Fruit fly (Drosophila melanogaster) whole organism, embryonic: ENCODE data around the gene CG11263.
A peak's percentile ranks its signal among the peaks of the same experiment; 100 is the strongest.

Experiments used
- BEAF-32 ChIP-seq: fragments of 200-800 bp; sonication (Bioruptor generic); optimal IDR thresholded peaks from 3 replicates; lab custom pipeline; 2017; ENCODE audit warnings: missing biosample characterization, missing genetic modification characterization, mild to moderate bottlenecking, moderate library complexity, missing genetic modification reagents
- CG11085 ChIP-seq: fragments of 200-800 bp; sonication (Bioruptor generic); IDR thresholded peaks from 2 replicates; pipeline ENCODE4 v1.3.6; 2022; ENCODE audit warnings: missing biosample characterization, missing genetic modification characterization
- CG11247 ChIP-seq: fragments of 200-800 bp; sonication (Bioruptor generic); IDR thresholded peaks from 2 replicates; pipeline ENCODE4 v1.3.6; 2022; ENCODE audit warnings: missing biosample characterization, missing genetic modification characterization
- CG13296 ChIP-seq: fragments of 200-800 bp; sonication (Bioruptor generic); optimal IDR thresholded peaks from 3 replicates; lab custom pipeline; 2018; ENCODE audit warnings: missing biosample characterization, mild to moderate bottlenecking, missing genetic modification characterization
- CG13775 ChIP-seq: fragments of 200-800 bp; sonication (Bioruptor generic); optimal IDR thresholded peaks from 3 replicates; lab custom pipeline; 2017; ENCODE audit warnings: missing biosample characterization, mild to moderate bottlenecking, missing genetic modification characterization
- CG1603 ChIP-seq: fragments of 200-800 bp; sonication (Bioruptor generic); optimal IDR thresholded peaks from 2 replicates; lab custom pipeline; 2019; ENCODE audit warnings: missing biosample characterization, mild to moderate bottlenecking, missing genetic modification characterization, moderate library complexity
- CG16813 ChIP-seq: fragments of 200-800 bp; sonication (Bioruptor generic); IDR thresholded peaks from 3 replicates; pipeline ENCODE4 v1.3.6; 2022; ENCODE audit warnings: missing biosample characterization, missing genetic modification characterization; ENCODE audit not compliant: partially characterized antibody
- CG2129 ChIP-seq: fragments of 200-800 bp; sonication (Bioruptor generic); IDR thresholded peaks from 2 replicates; pipeline ENCODE4 v1.3.6; 2022; ENCODE audit warnings: missing biosample characterization, missing genetic modification characterization; ENCODE audit not compliant: partially characterized antibody
- CG42726 ChIP-seq: fragments of 200-800 bp; sonication (Bioruptor generic); IDR thresholded peaks from 2 replicates; pipeline ENCODE4 v1.3.6; 2022; ENCODE audit warnings: missing biosample characterization, missing genetic modification characterization; ENCODE audit not compliant: partially characterized antibody
- CG4282 ChIP-seq: fragments of 200-800 bp; sonication (Bioruptor generic); optimal IDR thresholded peaks from 2 replicates; lab custom pipeline; 2016; ENCODE audit warnings: missing biosample characterization, missing genetic modification characterization
- CG6254 ChIP-seq: fragments of 200-800 bp; sonication (Bioruptor generic); optimal IDR thresholded peaks from 3 replicates; lab custom pipeline; 2017; ENCODE audit warnings: mild to moderate bottlenecking, missing biosample characterization, missing genetic modification reagents, missing genetic modification characterization
- CG7928 ChIP-seq: fragments of 200-800 bp; sonication (Bioruptor generic); optimal IDR thresholded peaks from 2 replicates; lab custom pipeline; 2017; ENCODE audit warnings: missing biosample characterization, mild to moderate bottlenecking, missing genetic modification characterization
- CG8359 ChIP-seq: fragments of 200-800 bp; sonication (Bioruptor generic); optimal IDR thresholded peaks from 2 replicates; lab custom pipeline; 2017; ENCODE audit warnings: missing biosample characterization, mild to moderate bottlenecking, missing genetic modification characterization, borderline replicate concordance
- CG9215 ChIP-seq: fragments of 200-800 bp; sonication (Bioruptor generic); IDR thresholded peaks from 2 replicates; pipeline ENCODE4 v1.3.6; 2022; ENCODE audit warnings: missing biosample characterization, missing genetic modification characterization
- CG9609 ChIP-seq: fragments of 200-800 bp; sonication (Bioruptor generic); optimal IDR thresholded peaks from 3 replicates; lab custom pipeline; 2016; ENCODE audit warnings: missing biosample characterization, missing genetic modification characterization
- CG9797 ChIP-seq: fragments of 200-800 bp; sonication (Bioruptor generic); optimal IDR thresholded peaks from 3 replicates; lab custom pipeline; 2018; ENCODE audit warnings: missing biosample characterization, mild to moderate bottlenecking, missing genetic modification characterization
- Gsc ChIP-seq: fragments of 200-800 bp; sonication (Bioruptor generic); IDR thresholded peaks from 2 replicates; pipeline ENCODE4 v1.3.6; 2022; ENCODE audit warnings: missing biosample characterization, missing genetic modification characterization
- H2.0 ChIP-seq: fragments of 200-800 bp; sonication (Bioruptor generic); IDR thresholded peaks from 2 replicates; pipeline ENCODE4 v1.3.6; 2022; ENCODE audit warnings: missing biosample characterization, missing genetic modification characterization
- MBD-R2 ChIP-seq: fragments of 200-800 bp; sonication (Bioruptor generic); IDR thresholded peaks from 2 replicates; pipeline ENCODE4 v1.3.6; 2022; ENCODE audit warnings: missing biosample characterization, missing genetic modification characterization
- MTF-1 ChIP-seq: fragments of 200-800 bp; sonication (Bioruptor generic); optimal IDR thresholded peaks from 2 replicates; lab custom pipeline; 2018; ENCODE audit warnings: missing biosample characterization, mild to moderate bottlenecking, missing genetic modification characterization, borderline replicate concordance
- Opbp ChIP-seq: fragments of 200-800 bp; sonication (Bioruptor generic); IDR thresholded peaks from 3 replicates; pipeline ENCODE4 v1.3.6; 2022; ENCODE audit warnings: missing biosample characterization, missing genetic modification characterization; ENCODE audit not compliant: partially characterized antibody
- Sin3A ChIP-seq: fragments of >200 bp; optimal IDR thresholded peaks from 2 replicates; lab custom pipeline; 2018
- Sry-δ ChIP-seq: fragments of 200-800 bp; sonication (Bioruptor generic); optimal IDR thresholded peaks from 2 replicates; lab custom pipeline; 2016; ENCODE audit warnings: missing biosample characterization, missing genetic modification characterization
- Trl ChIP-seq, 3 experiments: fragments of >200 bp in 2 of 3; fragments of 200-800 bp in 1 of 3; sonication (Bioruptor generic) in 1 of 3; optimal IDR thresholded peaks; 2 replicates in 1 of 3; 3 replicates in 2 of 3; lab custom pipeline; 2016 to 2017; ENCODE audit warnings: missing biosample characterization in 1 of 3, missing genetic modification characterization in 1 of 3
- amos ChIP-seq: fragments of 200-800 bp; sonication (Bioruptor generic); IDR thresholded peaks from 2 replicates; pipeline ENCODE4 v1.3.6; 2022; ENCODE audit warnings: missing biosample characterization, missing genetic modification characterization; ENCODE audit not compliant: partially characterized antibody
- bcd ChIP-seq: fragments of 200-800 bp; sonication (Bioruptor generic); optimal IDR thresholded peaks from 2 replicates; lab custom pipeline; 2017; ENCODE audit warnings: missing biosample characterization, mild to moderate bottlenecking, missing genetic modification characterization
- crol ChIP-seq: fragments of 200-800 bp; sonication (Bioruptor generic); IDR thresholded peaks from 2 replicates; pipeline ENCODE4 v1.3.6; 2022; ENCODE audit warnings: missing biosample characterization, missing genetic modification characterization
- danr ChIP-seq: fragments of 200-800 bp; sonication (Bioruptor generic); IDR thresholded peaks from 2 replicates; pipeline ENCODE4 v1.3.6; 2022; ENCODE audit warnings: missing biosample characterization, missing genetic modification characterization
- fd3F ChIP-seq: fragments of 200-800 bp; sonication (Bioruptor generic); optimal IDR thresholded peaks from 2 replicates; lab custom pipeline; 2018; ENCODE audit warnings: missing biosample characterization, mild to moderate bottlenecking, missing genetic modification characterization, moderate library complexity
- fd64A ChIP-seq: fragments of 200-800 bp; sonication (Bioruptor generic); optimal IDR thresholded peaks from 3 replicates; lab custom pipeline; 2018; ENCODE audit warnings: missing biosample characterization, mild to moderate bottlenecking, missing genetic modification characterization
- gro ChIP-seq: fragments of 200-800 bp; sonication (Bioruptor generic); optimal IDR thresholded peaks from 2 replicates; lab custom pipeline; 2016; ENCODE audit warnings: missing biosample characterization, missing genetic modification characterization
- jigr1 ChIP-seq: fragments of 200-800 bp; sonication (Bioruptor generic); IDR thresholded peaks from 3 replicates; pipeline ENCODE4 v1.3.6; 2022; ENCODE audit warnings: missing biosample characterization, missing genetic modification characterization
- lmd ChIP-seq: fragments of 200-800 bp; sonication (Bioruptor generic); IDR thresholded peaks from 2 replicates; pipeline ENCODE4 v1.3.6; 2022; ENCODE audit warnings: missing biosample characterization, missing genetic modification characterization
- lov ChIP-seq, 2 experiments: fragments of 200-800 bp in 1 of 2; fragments of >200 bp in 1 of 2; sonication (Bioruptor generic) in 1 of 2; IDR thresholded peaks in 1 of 2; optimal IDR thresholded peaks in 1 of 2; 2 replicates in 1 of 2; 3 replicates in 1 of 2; pipeline versions ENCODE4 v1.3.6 to Lab custom; 2017 to 2022; ENCODE audit warnings: missing biosample characterization in 1 of 2, missing genetic modification characterization in 1 of 2
- oc ChIP-seq: fragments of 200-800 bp; sonication (Bioruptor generic); optimal IDR thresholded peaks from 2 replicates; lab custom pipeline; 2018; ENCODE audit warnings: missing biosample characterization, mild to moderate bottlenecking, missing genetic modification characterization, moderate library complexity
- pan ChIP-seq, 4 experiments: fragments of >200 bp in 3 of 4; fragments of 200-800 bp in 1 of 4; sonication (Bioruptor generic) in 1 of 4; optimal IDR thresholded peaks in 3 of 4; IDR thresholded peaks in 1 of 4; 2 replicates each; pipeline versions ENCODE4 v1.3.6 to Lab custom; 2017 to 2022; ENCODE audit warnings: missing biosample characterization in 2 of 4, missing genetic modification characterization in 2 of 4, mixed read lengths in 1 of 4
- pnt ChIP-seq: fragments of 200-800 bp; sonication (Bioruptor generic); optimal IDR thresholded peaks from 3 replicates; lab custom pipeline; 2016; ENCODE audit warnings: missing biosample characterization, missing genetic modification characterization
- pum ChIP-seq: fragments of 200-800 bp; sonication (Bioruptor generic); optimal IDR thresholded peaks from 2 replicates; lab custom pipeline; 2016; ENCODE audit warnings: missing biosample characterization, missing genetic modification characterization
- sd ChIP-seq: fragments of 200-800 bp; sonication (Bioruptor generic); optimal IDR thresholded peaks from 3 replicates; lab custom pipeline; 2018; ENCODE audit warnings: missing biosample characterization, mild to moderate bottlenecking, missing genetic modification characterization, moderate library complexity
- sens ChIP-seq: fragments of 200-800 bp; sonication (Bioruptor generic); peaks from one replicate; lab custom pipeline; 2016; ENCODE audit warnings: missing biosample characterization, missing genetic modification characterization
- sisA ChIP-seq: fragments of 200-800 bp; sonication (Bioruptor generic); IDR thresholded peaks from 2 replicates; pipeline ENCODE4 v1.3.6; 2022; ENCODE audit warnings: missing biosample characterization, missing genetic modification characterization
- ssp ChIP-seq: fragments of 200-800 bp; sonication (Bioruptor generic); IDR thresholded peaks from 2 replicates; pipeline ENCODE4 v1.3.6; 2022; ENCODE audit warnings: missing biosample characterization, missing genetic modification characterization
- stc ChIP-seq: fragments of 200-800 bp; sonication (Bioruptor generic); IDR thresholded peaks from 2 replicates; pipeline ENCODE4 v1.3.6; 2022; ENCODE audit warnings: missing biosample characterization, missing genetic modification characterization
- tll ChIP-seq, 2 experiments: fragments of 200-800 bp in 1 of 2; fragments of >200 bp in 1 of 2; sonication (Bioruptor generic) in 1 of 2; optimal IDR thresholded peaks; 2 replicates each; lab custom pipeline; 2017 to 2019; ENCODE audit warnings: missing biosample characterization in 2 of 2, missing genetic modification characterization in 2 of 2, mild to moderate bottlenecking in 1 of 2, moderate library complexity in 1 of 2
- trem ChIP-seq: fragments of 200-800 bp; optimal IDR thresholded peaks from 3 replicates; lab custom pipeline; 2019; ENCODE audit warnings: missing biosample characterization, mild to moderate bottlenecking, missing genetic modification characterization, moderate library complexity
- unc-4 ChIP-seq: fragments of 200-800 bp; sonication (Bioruptor generic); IDR thresholded peaks from 2 replicates; pipeline ENCODE4 v1.3.6; 2022; ENCODE audit warnings: missing biosample characterization, missing genetic modification characterization; ENCODE audit not compliant: partially characterized antibody
- z ChIP-seq: fragments of 200-800 bp; sonication (Bioruptor generic); IDR thresholded peaks from 3 replicates; pipeline ENCODE4 v1.3.6; 2022; ENCODE audit warnings: missing biosample characterization, missing genetic modification characterization

The CG11263 gene

DNA sequence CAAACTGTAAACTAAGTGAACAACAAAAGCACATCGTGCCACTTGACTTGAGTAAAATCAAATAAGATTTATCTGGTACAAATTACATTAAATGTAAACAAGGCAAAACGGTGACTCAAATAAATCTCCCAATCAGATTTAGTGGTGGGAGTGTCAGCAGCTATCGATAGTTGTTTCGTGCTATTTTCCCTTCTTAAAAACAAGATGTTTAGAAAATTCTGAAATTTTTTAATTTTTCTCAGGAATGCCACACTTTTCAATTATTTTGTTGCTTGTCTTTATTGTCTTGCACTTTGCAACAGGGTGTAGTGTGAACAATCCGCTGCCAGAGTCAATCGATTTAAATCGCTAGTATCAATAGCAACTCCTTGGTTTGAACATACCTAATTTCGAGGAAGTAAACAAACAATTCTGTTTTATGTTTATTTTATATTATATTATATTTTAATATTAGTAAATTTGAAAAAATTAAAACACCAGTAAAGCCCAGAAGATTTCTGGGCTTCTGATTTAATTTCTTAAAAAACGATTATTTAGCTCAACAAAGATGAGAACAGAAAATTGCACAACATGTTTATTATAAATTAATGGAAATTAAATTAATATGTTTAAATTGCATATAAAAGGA, 8.7 kb downstream of the CG11263 start, which contains the start of gene MICAL-like (continued):
- TF ChIP-seq MTF-1 (no peak), CG42726 (GFP tag; lab: Robert Waterston, UW) (0 out of 2 replicates have a peak, but pooled peaks have one; percentile 46), CG7928 (no peak), lov (optimal IDR thresholded peaks at IDR 0.05; lab: Kevin White, UChicago) (no peak), lov (GFP tag; IDR thresholded peaks at IDR 0.05; lab: Robert Waterston, UW) (no peak), CG9215 (no peak), gro (GFP tag; lab: Kevin White, UChicago) (peak; percentile 37), BEAF-32 (GFP tag; lab: Kevin White, UChicago) (peak; percentile 75), CG13775 (GFP tag; lab: Kevin White, UChicago) (no peak), CG9609 (GFP tag; lab: Kevin White, UChicago) (peak; percentile 4), pum (no peak), Trl (optimal IDR thresholded peaks at IDR 0.05; lab: Kevin White, UChicago) (no peak), Trl (GFP tag; optimal IDR thresholded peaks at IDR 0.05; lab: Kevin White, UChicago) (no peak), pnt (GFP tag; lab: Kevin White, UChicago) (peak; percentile 27), tll (GFP tag; optimal IDR thresholded peaks at IDR 0.05; lab: Kevin White, UChicago) (peak in 1 of 2 experiments; percentile 1), unc-4 (GFP tag; lab: Robert Waterston, UW) (peak; percentile 84), sd (tag; lab: Kevin White, UChicago) (no peak), danr (GFP tag; lab: Robert Waterston, UW) (0 out of 2 replicates have a peak, but pooled peaks have one; percentile 22), CG11085 (GFP tag; lab: Robert Waterston, UW) (no peak), CG4282 (GFP tag; lab: Kevin White, UChicago) (no peak), CG8359 (no peak), ssp (GFP tag; lab: Robert Waterston, UW) (peak; percentile 61), Sin3A (lab: Kevin White, UChicago) (no peak), H2.0 (peak; percentile 13; the same call in 1 of the 2 replicates), CG16813 (GFP tag; lab: Robert Waterston, UW) (peak; percentile 73), Sry-δ (peak; percentile 88), pan (optimal IDR thresholded peaks at IDR 0.05; lab: Kevin White, UChicago) (no peak), pan (GFP tag; optimal IDR thresholded peaks at IDR 0.05 in 1 of 2, IDR thresholded peaks at IDR 0.05 in 1 of 2) (peak in 1 of 2 experiments; percentile 8), CG6254 (GFP tag; lab: Kevin White, UChicago) (no peak), stc (no peak), CG9797 (GFP tag; lab: Kevin White, UChicago) (no peak), MBD-R2 (GFP tag; lab: Robert Waterston, UW) (peak; percentile 65), CG1603 (peak; percentile 43), trem (tag; lab: Kevin White, UChicago) (peak; percentile 11), jigr1 (GFP tag; lab: Robert Waterston, UW) (0 out of 3 replicates have a peak, but pooled peaks have one; percentile 26), CG2129 (peak; percentile 67), lmd (GFP tag; lab: Robert Waterston, UW) (peak; percentile 9; the same call in 1 of the 2 replicates), CG11247 (GFP tag; lab: Robert Waterston, UW) (0 out of 2 replicates have a peak, but pooled peaks have one; percentile 14), oc (tag; lab: Kevin White, UChicago) (no peak), CG13296 (GFP tag; lab: Kevin White, UChicago) (no peak), sens (peak; percentile 87), crol (no peak), Opbp (GFP tag; lab: Robert Waterston, UW) (peak; percentile 54; the same call in 1 of the 3 replicates), amos (GFP tag; lab: Robert Waterston, UW) (peak; percentile 73), sisA (GFP tag; lab: Robert Waterston, UW) (peak; percentile 57; the same call in 1 of the 2 replicates), Gsc (GFP tag; lab: Robert Waterston, UW) (no peak), bcd (GFP tag; lab: Kevin White, UChicago) (no peak), fd3F (no peak), fd64A (GFP tag; lab: Kevin White, UChicago) (no peak), z (no peak)
